Fruit fly (Drosophila melanogaster): ENCODE results near the gene CG14210.
A peak's percentile ranks its signal among the peaks of the same experiment; 100 is the strongest.

Gene CG14210

DNA sequence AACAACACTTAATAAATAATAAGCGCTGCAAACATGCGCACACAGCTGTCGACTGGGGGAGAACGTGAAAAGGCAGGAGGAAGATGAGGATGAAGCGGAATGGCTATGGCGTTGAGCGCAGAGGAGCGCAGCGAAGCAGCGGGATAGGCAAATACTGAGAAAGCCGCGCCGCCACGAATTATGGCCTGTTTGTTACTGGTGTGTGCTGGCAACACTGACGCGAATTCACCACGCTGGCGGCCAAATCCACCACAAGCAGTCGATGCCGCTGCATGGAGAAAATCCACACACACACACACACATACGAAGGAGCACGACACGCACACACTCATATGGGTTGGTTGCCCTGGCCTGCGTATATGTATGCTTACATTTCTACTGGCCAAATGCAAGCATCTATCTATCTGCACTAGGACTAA, 21.0 kb downstream of the CG14210 start (continued):
- TF ChIP-seq psq (GFP tag; optimal IDR thresholded peaks at IDR 0.05), result peak; percentile 69
- peak; percentile 29 for TF ChIP-seq gfzf (GFP tag; optimal IDR thresholded peaks at IDR 0.05)
- peak; percentile 86 for TF ChIP-seq CG9215 (GFP tag; IDR thresholded peaks at IDR 0.05)
- no peak for TF ChIP-seq Dad (GFP tag; optimal IDR thresholded peaks at IDR 0.05)
- TF ChIP-seq ci (GFP tag; IDR thresholded peaks at IDR 0.05), result peak; percentile 54; the same call in 2 of the 3 replicates
- peak; percentile 54; the same call in 1 of the 2 replicates for TF ChIP-seq Adf1 (GFP tag; IDR thresholded peaks at IDR 0.05)
- TF ChIP-seq otp (GFP tag; IDR thresholded peaks at IDR 0.05), result no peak
- no peak for TF ChIP-seq eve (GFP tag; optimal IDR thresholded peaks at IDR 0.05)
- TF ChIP-seq fu2 (GFP tag; optimal IDR thresholded peaks at IDR 0.05), result no peak
- TF ChIP-seq nom (GFP tag; optimal IDR thresholded peaks at IDR 0.05), result peak; percentile 65
- peak; percentile 11 for TF ChIP-seq Meics (GFP tag; optimal IDR thresholded peaks at IDR 0.05)
- peak; percentile 76 for TF ChIP-seq sens (GFP tag)
- no peak for TF ChIP-seq CG4707 (GFP tag; optimal IDR thresholded peaks at IDR 0.05)
- TF ChIP-seq CG11723 (GFP tag; optimal IDR thresholded peaks at IDR 0.05), result peak; percentile 22
- TF ChIP-seq fd102C (GFP tag; optimal IDR thresholded peaks at IDR 0.05), result no peak
- peak; percentile 40; the same call in 1 of the 2 replicates for TF ChIP-seq chm (GFP tag; IDR thresholded peaks at IDR 0.05)
- TF ChIP-seq HLHmδ (GFP tag; optimal IDR thresholded peaks at IDR 0.05), result peak; percentile 80

dm6 chrX:19637434-19638327, 21.7 kb downstream of the CG14210 start:
- TF ChIP-seq bigmax (GFP tag; optimal IDR thresholded peaks at IDR 0.05) (no peak), Deaf1 (tag; optimal IDR thresholded peaks at IDR 0.05) (peak; percentile 62), slbo (GFP tag; IDR thresholded peaks at IDR 0.05) (no peak), chinmo (GFP tag; IDR thresholded peaks at IDR 0.05; ENCODE audit: partially characterized antibody) (peak; percentile 88; the same call in 2 of the 4 replicates), ac (GFP tag; optimal IDR thresholded peaks at IDR 0.05) (no peak), cas (GFP tag; IDR thresholded peaks at IDR 0.05) (no peak), kah (GFP tag; optimal IDR thresholded peaks at IDR 0.05) (no peak), CG6813 (GFP tag; optimal IDR thresholded peaks at IDR 0.05) (no peak), Asciz (GFP tag; optimal IDR thresholded peaks at IDR 0.05) (no peak), CG17802 (tag; optimal IDR thresholded peaks at IDR 0.05) (no peak), vfl (GFP tag; optimal IDR thresholded peaks at IDR 0.05) (no peak), CG33557 (GFP tag; optimal IDR thresholded peaks at IDR 0.05) (no peak), dpn (GFP tag; optimal IDR thresholded peaks at IDR 0.05) (no peak), CG11085 (GFP tag; IDR thresholded peaks at IDR 0.05) (no peak), CG11093 (GFP tag; IDR thresholded peaks at IDR 0.05) (no peak), CG12659 (GFP tag; optimal IDR thresholded peaks at IDR 0.05) (peak; percentile 28), her (GFP tag; optimal IDR thresholded peaks at IDR 0.05) (no peak), Hr39 (optimal IDR thresholded peaks at IDR 0.05) (no peak), MESR4 (GFP tag; optimal IDR thresholded peaks at IDR 0.05) (peak; percentile 90), cg (GFP tag; optimal IDR thresholded peaks at IDR 0.05) (peak; percentile 96), Dek (tag; optimal IDR thresholded peaks at IDR 0.05) (no peak), Dll (GFP tag; IDR thresholded peaks at IDR 0.05; ENCODE audit: partially characterized antibody) (0 out of 4 replicates have a peak, but pooled peaks have one; percentile 15), seq (GFP tag; IDR thresholded peaks at IDR 0.05) (no peak), Stat92E (GFP tag; optimal IDR thresholded peaks at IDR 0.05) (no peak), Oaz (GFP tag; IDR thresholded peaks at IDR 0.05) (no peak), CG4360 (GFP tag; IDR thresholded peaks at IDR 0.05) (peak; percentile 57), CG18011 (GFP tag; optimal IDR thresholded peaks at IDR 0.05) (no peak), gro (GFP tag; optimal IDR thresholded peaks at IDR 0.05) (no peak), Bteb2 (GFP tag; optimal IDR thresholded peaks at IDR 0.05) (no peak), chif (GFP tag; optimal IDR thresholded peaks at IDR 0.05) (no peak), wdn (GFP tag; IDR thresholded peaks at IDR 0.05) (no peak), CG30431 (GFP tag; optimal IDR thresholded peaks at IDR 0.05) (no peak)

Data from whole organism, embryonic.